Worm (Caenorhabditis elegans): ENCODE results near the gene cyp-29A4.

The cyp-29A4 gene

DNA sequence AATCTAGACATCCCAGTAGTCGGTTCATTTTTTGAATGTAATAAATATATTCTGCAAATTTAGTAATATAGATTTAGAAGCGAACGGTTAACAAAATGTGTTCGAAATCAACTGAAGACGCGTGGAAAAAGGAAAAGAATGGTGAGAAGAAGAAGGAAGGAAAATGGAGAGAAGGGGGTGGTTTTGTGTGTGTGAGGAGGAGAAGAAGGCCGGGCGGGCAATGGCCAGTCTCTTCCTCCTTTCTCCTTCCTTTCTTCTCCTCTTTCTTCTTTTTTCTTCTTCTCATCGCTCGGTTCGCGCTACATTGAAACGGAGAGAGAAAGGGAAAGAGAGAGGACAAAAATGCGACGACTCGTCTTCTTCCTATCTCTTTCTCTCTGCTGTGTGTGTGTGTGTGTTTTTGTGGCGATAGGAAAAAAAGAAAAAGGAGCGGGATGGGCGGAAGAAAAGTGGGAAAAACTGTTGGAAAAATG, 37.6 kb downstream of the cyp-29A4 start, which contains the start of gene ztf-9:
TSS of gene ztf-9 (minus strand) at position 51 of the 473 bp plus-strand sequence.
- TF ChIP-seq ztf-18 (tag; optimal IDR thresholded peaks at IDR 0.05) (no peak), F23B12.7 (tag; optimal IDR thresholded peaks at IDR 0.05; ENCODE audit: insufficient read depth) (peak; percentile 17), nhr-80 (tag; optimal IDR thresholded peaks at IDR 0.05) (peak; percentile 30), egrh-3 (GFP tag; IDR thresholded peaks at IDR 0.05) (peak; percentile 69), dox-1 (GFP tag; IDR thresholded peaks at IDR 0.05) (0 out of 2 replicates have a peak, but pooled peaks have one; percentile 69), madf-10 (tag; optimal IDR thresholded peaks at IDR 0.05) (peak; percentile 11), K12H6.12 (tag; optimal IDR thresholded peaks at IDR 0.05) (peak; percentile 26), mcd-1 (GFP tag; IDR thresholded peaks at IDR 0.05) (peak; percentile 35; the same call in 1 of the 2 replicates), snpc-4 (GFP tag; optimal IDR thresholded peaks at IDR 0.05) (no peak), snpc-4 (tag; optimal IDR thresholded peaks at IDR 0.05) (peak in 1 of 4 experiments; percentile 1), somi-1 (GFP tag; optimal IDR thresholded peaks at IDR 0.05) (peak; percentile 34), lin-40 (tag; optimal IDR thresholded peaks at IDR 0.05) (peak; percentile 42), lin-54 (GFP tag; optimal IDR thresholded peaks at IDR 0.05) (peak; percentile 23), Y79H2A.3 (GFP tag; conservative IDR thresholded peaks at IDR 0.05) (no peak), ztf-26 (tag; optimal IDR thresholded peaks at IDR 0.05) (no peak), egl-44 (GFP tag; IDR thresholded peaks at IDR 0.05) (no peak), repo-1 (tag; optimal IDR thresholded peaks at IDR 0.05) (peak; percentile 23), chd-7 (tag; optimal IDR thresholded peaks at IDR 0.05) (no peak), ceh-27 (GFP tag; optimal IDR thresholded peaks at IDR 0.05) (peak; percentile 5), attf-5 (GFP tag; optimal IDR thresholded peaks at IDR 0.05) (peak; percentile 33)

DNA sequence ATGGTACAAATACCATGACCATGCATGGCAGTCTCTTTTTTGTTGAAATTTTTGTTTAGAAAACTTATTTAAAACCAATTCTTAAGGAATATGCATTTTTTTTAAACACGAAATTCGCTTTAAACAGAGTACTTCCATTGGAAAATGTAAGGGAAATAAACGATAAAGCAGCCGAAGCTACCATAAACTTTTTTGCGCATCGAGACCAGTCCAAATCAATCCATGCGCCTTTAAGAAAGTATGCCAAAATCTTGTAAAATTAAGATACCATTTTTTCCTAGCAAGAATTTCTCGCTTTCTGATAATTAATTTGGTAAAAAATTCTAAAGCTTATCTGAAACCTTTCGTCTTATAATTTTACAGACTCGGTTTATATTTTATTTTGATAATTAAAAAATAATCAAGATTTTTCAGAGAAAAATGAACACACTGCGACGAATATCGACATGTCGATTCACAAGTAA, 38.1 kb downstream of the cyp-29A4 start, which contains the start of gene ZK287.7:
TSS of gene ZK287.7 (plus strand) at position 414 of the 464 bp plus-strand sequence.
- TF ChIP-seq B0019.2 (GFP tag; conservative IDR thresholded peaks at IDR 0.05), result no peak
- TF ChIP-seq F33H1.4 (GFP tag; IDR thresholded peaks at IDR 0.05), result peak; percentile 70
- TF ChIP-seq madf-6 (GFP tag; IDR thresholded peaks at IDR 0.05), result 0 out of 2 replicates have a peak, but pooled peaks have one; percentile 37
- peak; percentile 76 for TF ChIP-seq lsl-1 (GFP tag; optimal IDR thresholded peaks at IDR 0.05)
- peak; percentile 13 for TF ChIP-seq xnd-1 (tag; optimal IDR thresholded peaks at IDR 0.05)
- no peak for TF ChIP-seq snpc-1.3 (tag; optimal IDR thresholded peaks at IDR 0.05; ENCODE audit: insufficient read depth)

DNA sequence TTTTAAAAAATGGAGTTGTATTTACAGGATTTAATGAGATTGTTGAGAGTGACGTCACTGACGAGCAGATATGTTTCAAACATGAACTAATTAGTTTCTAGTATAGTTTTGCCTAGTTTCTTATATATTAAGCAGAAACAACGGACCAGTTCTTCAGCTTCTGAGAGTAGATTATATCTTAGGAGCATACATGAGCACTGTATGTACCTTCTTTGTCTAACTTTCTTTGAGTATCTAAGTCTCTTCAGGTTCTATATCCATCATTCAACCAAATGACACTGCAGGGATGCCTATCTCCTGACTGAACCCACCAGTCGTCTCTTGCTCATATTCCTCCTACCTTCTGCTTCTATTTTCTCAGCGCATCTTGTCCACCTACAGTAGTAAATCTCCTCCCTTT, 42.2 kb downstream of the cyp-29A4 start, which contains the start of gene her-1:
TSS of gene her-1 (plus strand) at position 301 of the 400 bp plus-strand sequence.
- TF ChIP-seq F57C9.4 (tag; optimal IDR thresholded peaks at IDR 0.05), result no peak
- no peak for TF ChIP-seq chd-7 (tag; optimal IDR thresholded peaks at IDR 0.05)
- no peak for TF ChIP-seq tlf-1 (GFP tag; optimal IDR thresholded peaks at IDR 0.05)
- TF ChIP-seq snpc-1.3 (tag; optimal IDR thresholded peaks at IDR 0.05; ENCODE audit: insufficient read depth), result no peak
- no peak for TF ChIP-seq pbrm-1 (GFP tag; IDR thresholded peaks at IDR 0.05)
- TF ChIP-seq ceh-79 (tag; optimal IDR thresholded peaks at IDR 0.05), result no peak
- TF ChIP-seq tbp1 (GFP tag; optimal IDR thresholded peaks at IDR 0.05), result no peak
- TF ChIP-seq madf-10 (tag; optimal IDR thresholded peaks at IDR 0.05), result no peak
- TF ChIP-seq B0261.1 (tag; optimal IDR thresholded peaks at IDR 0.05), result no peak
- TF ChIP-seq zim-3 (tag; optimal IDR thresholded peaks at IDR 0.05), result no peak
- TF ChIP-seq nhr-27 (tag; optimal IDR thresholded peaks at IDR 0.05), result no peak
- TF ChIP-seq rpc-1 (optimal IDR thresholded peaks at IDR 0.05), result no peak
- TF ChIP-seq rpc-1 (tag; optimal IDR thresholded peaks at IDR 0.05), result no peak
- no peak for TF ChIP-seq hsf-1 (GFP tag; IDR thresholded peaks at IDR 0.05)
- TF ChIP-seq akir-1 (GFP tag; optimal IDR thresholded peaks at IDR 0.05), result no peak

Data from whole organism, young adult.